Worm (Caenorhabditis elegans): ENCODE data around the gene B0361.14.

- TF ChIP-seq nhr-77 (tag; optimal IDR thresholded peaks at IDR 0.05) (no peak), hlh-17 (GFP tag; optimal IDR thresholded peaks at IDR 0.05; ENCODE audit: borderline replicate concordance) (no peak), snpc-4 (tag; optimal IDR thresholded peaks at IDR 0.05) (no peak), nhr-28 (tag; optimal IDR thresholded peaks at IDR 0.05) (no peak), unc-130 (tag; optimal IDR thresholded peaks at IDR 0.05) (no peak)
Measured at ce11 chrIII:7271083-7271482, 28.2 kb downstream of the B0361.14 start.

Data from whole organism, L1 larva.